Fruit fly (Drosophila melanogaster): ENCODE measurements around the gene Acbp4.

Acbp4 gene

dm6 chr3L:7094548-7095072 lies 33.5 kb downstream of the Acbp4 start, which contains the start of gene form3 (continued):
- TF ChIP-seq pzg (GFP tag; optimal IDR thresholded peaks at IDR 0.05) (peak; percentile 5), E2f1 (GFP tag; IDR thresholded peaks at IDR 0.05) (no peak), org-1 (GFP tag; optimal IDR thresholded peaks at IDR 0.05) (no peak), sr (GFP tag; IDR thresholded peaks at IDR 0.05) (peak; percentile 28; the same call in 1 of the 3 replicates), Nf-YC (tag; optimal IDR thresholded peaks at IDR 0.05) (no peak), Hey (tag; optimal IDR thresholded peaks at IDR 0.05) (no peak), gsb (GFP tag; IDR thresholded peaks at IDR 0.05) (no peak), CG8281 (tag; optimal IDR thresholded peaks at IDR 0.05) (no peak), gcm2 (GFP tag; optimal IDR thresholded peaks at IDR 0.05) (no peak), Poxn (GFP tag; IDR thresholded peaks at IDR 0.05) (no peak), cato (GFP tag; optimal IDR thresholded peaks at IDR 0.05; ENCODE audit: borderline replicate concordance) (no peak), CG14710 (tag; optimal IDR thresholded peaks at IDR 0.05) (no peak), NfI (GFP tag; optimal IDR thresholded peaks at IDR 0.05) (no peak), CG10321 (GFP tag; IDR thresholded peaks at IDR 0.05) (no peak), hb (GFP tag; IDR thresholded peaks at IDR 0.05; ENCODE audit: partially characterized antibody) (no peak), vvl (GFP tag; IDR thresholded peaks at IDR 0.05) (peak; percentile 47), CG14860 (GFP tag; IDR thresholded peaks at IDR 0.05; ENCODE audit: partially characterized antibody) (no peak), CG16813 (GFP tag; IDR thresholded peaks at IDR 0.05; ENCODE audit: partially characterized antibody) (no peak), CG1024 (GFP tag; IDR thresholded peaks at IDR 0.05) (no peak), NFAT (GFP tag; IDR thresholded peaks at IDR 0.05) (0 out of 2 replicates have a peak, but pooled peaks have one; percentile 16), CG17328 (GFP tag; IDR thresholded peaks at IDR 0.05) (no peak), insv (GFP tag; optimal IDR thresholded peaks at IDR 0.05) (no peak), Hr51 (GFP tag; optimal IDR thresholded peaks at IDR 0.05) (no peak), zfh2 (GFP tag; optimal IDR thresholded peaks at IDR 0.05) (no peak), Sox102F (GFP tag; optimal IDR thresholded peaks at IDR 0.05) (no peak), Myb (GFP tag; optimal IDR thresholded peaks at IDR 0.05) (peak; percentile 45), Eip74EF (GFP tag; optimal IDR thresholded peaks at IDR 0.05) (no peak), CG15011 (GFP tag; optimal IDR thresholded peaks at IDR 0.05) (no peak), ewg (GFP tag; optimal IDR thresholded peaks at IDR 0.05) (no peak), amos (GFP tag; IDR thresholded peaks at IDR 0.05; ENCODE audit: partially characterized antibody) (peak; percentile 33; the same call in 1 of the 2 replicates), H15 (GFP tag; IDR thresholded peaks at IDR 0.05) (no peak), slbo (GFP tag; IDR thresholded peaks at IDR 0.05) (peak; percentile 25; the same call in 1 of the 2 replicates), CG9215 (GFP tag; IDR thresholded peaks at IDR 0.05) (no peak), Hsf (GFP tag; optimal IDR thresholded peaks at IDR 0.05) (no peak), CG8290 (GFP tag; optimal IDR thresholded peaks at IDR 0.05) (no peak), CG8290 (tag; optimal IDR thresholded peaks at IDR 0.05) (peak in 1 of 2 experiments; percentile 39), ranshi (GFP tag; IDR thresholded peaks at IDR 0.05) (peak; percentile 21; the same call in 1 of the 2 replicates), PHDP (tag; optimal IDR thresholded peaks at IDR 0.05) (no peak), CG9932 (GFP tag; IDR thresholded peaks at IDR 0.05) (peak; percentile 20; the same call in 1 of the 2 replicates), CG10366 (GFP tag; IDR thresholded peaks at IDR 0.05) (peak; percentile 24; the same call in 1 of the 2 replicates), Bgb (GFP tag; IDR thresholded peaks at IDR 0.05; ENCODE audit: partially characterized antibody) (0 out of 2 replicates have a peak, but pooled peaks have one; percentile 42), bowl (GFP tag; IDR thresholded peaks at IDR 0.05) (no peak), Oli (tag; optimal IDR thresholded peaks at IDR 0.05) (no peak), chm (GFP tag; IDR thresholded peaks at IDR 0.05) (peak; percentile 50; the same call in 1 of the 2 replicates), Max (GFP tag; optimal IDR thresholded peaks at IDR 0.05) (no peak), lbe (GFP tag; optimal IDR thresholded peaks at IDR 0.05) (no peak), bbx (GFP tag; IDR thresholded peaks at IDR 0.05; ENCODE audit: partially characterized antibody) (0 out of 2 replicates have a peak, but pooled peaks have one; percentile 52), phol (tag; optimal IDR thresholded peaks at IDR 0.05) (no peak), jing (GFP tag; optimal IDR thresholded peaks at IDR 0.05) (no peak)

All from whole organism, embryonic.